Worm (Caenorhabditis elegans) whole organism, mixed stage, embryonic: ENCODE measurements around the gene T14G8.2.

ENCODE experiments used
- M03D4.4 ChIP-seq: sonication (generic microtip); optimal IDR thresholded peaks from 2 replicates; lab custom pipeline; 2017; ENCODE audit warnings: mild to moderate bottlenecking, missing genetic modification characterization, missing compliant biosample characterization
- blmp-1 ChIP-seq: fragments of 150-350 bp; optimal IDR thresholded peaks from 2 replicates; lab custom pipeline; 2014; ENCODE audit warnings: missing biosample characterization, missing genetic modification characterization
- lin-13 ChIP-seq: fragments of 150-350 bp; optimal IDR thresholded peaks from 2 replicates; lab custom pipeline; 2014; ENCODE audit warnings: missing biosample characterization, missing genetic modification characterization
- lin-32 ChIP-seq: fragments of 200-800 bp; sonication (Bioruptor generic); optimal IDR thresholded peaks from 2 replicates; lab custom pipeline; 2018; ENCODE audit warnings: mild to moderate bottlenecking, missing genetic modification characterization, missing compliant biosample characterization
- nhr-12 ChIP-seq: fragments of 150-350 bp; optimal IDR thresholded peaks from 2 replicates; lab custom pipeline; 2014; ENCODE audit warnings: missing biosample characterization, missing genetic modification characterization
- nhr-237 ChIP-seq: fragments of 150-350 bp; optimal IDR thresholded peaks from 2 replicates; lab custom pipeline; 2014; ENCODE audit warnings: missing biosample characterization, missing genetic modification characterization
- nhr-28 ChIP-seq: fragments of 150-350 bp; optimal IDR thresholded peaks from 2 replicates; lab custom pipeline; 2014; ENCODE audit warnings: missing biosample characterization, missing genetic modification characterization
- snpc-4 ChIP-seq: fragments of 150-350 bp; optimal IDR thresholded peaks from 2 replicates; lab custom pipeline; 2014; ENCODE audit warnings: missing biosample characterization, missing genetic modification characterization
- sptf-1 ChIP-seq: sonication (generic microtip); optimal IDR thresholded peaks from 2 replicates; lab custom pipeline; 2017; ENCODE audit warnings: mild to moderate bottlenecking, missing genetic modification characterization, moderate library complexity, missing compliant biosample characterization
- tbx-8 ChIP-seq: fragments of 200-800 bp; sonication (Bioruptor generic); optimal IDR thresholded peaks from 2 replicates; lab custom pipeline; 2018; ENCODE audit warnings: mild to moderate bottlenecking, missing genetic modification characterization, moderate library complexity, missing compliant biosample characterization
- ztf-11 ChIP-seq: fragments of 150-350 bp; optimal IDR thresholded peaks from 2 replicates; lab custom pipeline; 2014; ENCODE audit warnings: missing biosample characterization, missing genetic modification characterization

ce11 chrX:12854680-12855079 lies 3.1 kb upstream of the T14G8.2 start:
- TF ChIP-seq ztf-11 (no peak), M03D4.4 (tag; lab: Kevin White, UChicago) (no peak), nhr-237 (tag; lab: Kevin White, UChicago) (no peak), sptf-1 (tag; lab: Kevin White, UChicago) (no peak), tbx-8 (no peak), lin-32 (no peak), blmp-1 (tag; lab: Kevin White, UChicago) (no peak), nhr-12 (tag; lab: Kevin White, UChicago) (no peak), lin-13 (tag; lab: Kevin White, UChicago) (no peak), snpc-4 (no peak), nhr-28 (tag; lab: Kevin White, UChicago) (no peak)
